Worm (Caenorhabditis elegans) whole organism, young adult: ENCODE measurements around the gene bed-3.

Source experiments
- B0336.3 ChIP-seq: fragments of 200-800 bp; sonication (Bioruptor generic); IDR thresholded peaks from 2 replicates; pipeline ENCODE4 v1.3.6; 2022; ENCODE audit warnings: missing genetic modification characterization, missing compliant biosample characterization
- ekl-4 ChIP-seq: fragments of 200-800 bp; sonication (Bioruptor generic); IDR thresholded peaks from 2 replicates; pipeline ENCODE4 v1.3.6; 2022; ENCODE audit warnings: missing genetic modification reagents, missing genetic modification characterization, missing compliant biosample characterization
- zim-3 ChIP-seq: sonication (generic microtip); optimal IDR thresholded peaks from 2 replicates; lab custom pipeline; 2017; ENCODE audit warnings: mild to moderate bottlenecking, missing genetic modification characterization, moderate library complexity, missing compliant biosample characterization

- TF ChIP-seq ekl-4 (GFP tag; lab: Robert Waterston, UW) (no peak), zim-3 (tag; lab: Kevin White, UChicago) (no peak), B0336.3 (GFP tag; lab: Robert Waterston, UW) (no peak)
Observed at ce11 chrIV:9933580-9933979, 17.3 kb downstream of the bed-3 start, which contains the start of gene spe-29.
